Fruit fly (Drosophila melanogaster): ENCODE results near the gene Imp.

The Imp gene

dm6 chrX:10738835-10739371 is 85.2 kb downstream of the Imp start (continued):
- TF ChIP-seq da (GFP tag; optimal IDR thresholded peaks at IDR 0.05) = no peak
- no peak for TF ChIP-seq CG18476 (GFP tag; optimal IDR thresholded peaks at IDR 0.05)
- TF ChIP-seq Rfx (GFP tag; IDR thresholded peaks at IDR 0.05) = no peak; the same call in 1 of the 2 replicates
- TF ChIP-seq D (optimal IDR thresholded peaks at IDR 0.05) = no peak
- peak; percentile 50 for TF ChIP-seq D (GFP tag; optimal IDR thresholded peaks at IDR 0.05)
- TF ChIP-seq run (tag; optimal IDR thresholded peaks at IDR 0.05) = no peak
- no peak for TF ChIP-seq chn (GFP tag; optimal IDR thresholded peaks at IDR 0.05)
- TF ChIP-seq ci (GFP tag; IDR thresholded peaks at IDR 0.05) = peak; percentile 50; the same call in 1 of the 3 replicates
- peak; percentile 49 for TF ChIP-seq lab (GFP tag; optimal IDR thresholded peaks at IDR 0.05)
- no peak for TF ChIP-seq Xbp1 (GFP tag; optimal IDR thresholded peaks at IDR 0.05)
- no peak for TF ChIP-seq Doc3 (GFP tag; IDR thresholded peaks at IDR 0.05; ENCODE audit: partially characterized antibody)
- TF ChIP-seq CG2199 (GFP tag; IDR thresholded peaks at IDR 0.05) = 0 out of 3 replicates have a peak, but pooled peaks have one; percentile 24
- 0 out of 2 replicates have a peak, but pooled peaks have one; percentile 10 for TF ChIP-seq E2f2 (GFP tag; IDR thresholded peaks at IDR 0.05)
- no peak for TF ChIP-seq ham (GFP tag; IDR thresholded peaks at IDR 0.05)
- TF ChIP-seq CG4707 (GFP tag; optimal IDR thresholded peaks at IDR 0.05) = peak; percentile 9
- TF ChIP-seq so (GFP tag; IDR thresholded peaks at IDR 0.05) = peak; percentile 52; the same call in 2 of the 3 replicates
- no peak for TF ChIP-seq CG8281 (tag; optimal IDR thresholded peaks at IDR 0.05)
- TF ChIP-seq CG11504 (tag; optimal IDR thresholded peaks at IDR 0.05) = peak; percentile 12
- no peak for TF ChIP-seq repo (GFP tag; optimal IDR thresholded peaks at IDR 0.05)
- TF ChIP-seq CG17328 (GFP tag; IDR thresholded peaks at IDR 0.05) = no peak
- peak; percentile 17 for TF ChIP-seq CG8290 (GFP tag; optimal IDR thresholded peaks at IDR 0.05)
- peak in 1 of 2 experiments; percentile 30 for TF ChIP-seq CG8290 (tag; optimal IDR thresholded peaks at IDR 0.05)
- no peak for TF ChIP-seq ken (GFP tag; IDR thresholded peaks at IDR 0.05)
- TF ChIP-seq pita (GFP tag; optimal IDR thresholded peaks at IDR 0.05) = no peak
- peak; percentile 73 for TF ChIP-seq CG3838 (GFP tag; optimal IDR thresholded peaks at IDR 0.05)
- TF ChIP-seq vvl (GFP tag; IDR thresholded peaks at IDR 0.05) = peak; percentile 58; the same call in 1 of the 2 replicates
- peak; percentile 13 for TF ChIP-seq bcd (GFP tag; optimal IDR thresholded peaks at IDR 0.05)
- TF ChIP-seq oc (tag; optimal IDR thresholded peaks at IDR 0.05) = peak; percentile 49
- peak; percentile 88 for TF ChIP-seq yki (optimal IDR thresholded peaks at IDR 0.05)
- TF ChIP-seq CG10209 (GFP tag; optimal IDR thresholded peaks at IDR 0.05) = peak; percentile 64
- TF ChIP-seq Drgx (GFP tag; IDR thresholded peaks at IDR 0.05) = 0 out of 2 replicates have a peak, but pooled peaks have one; percentile 33
- TF ChIP-seq Pdp1 (GFP tag; optimal IDR thresholded peaks at IDR 0.05) = peak in 1 of 2 experiments; percentile 99
- no peak for TF ChIP-seq CG1233 (GFP tag; optimal IDR thresholded peaks at IDR 0.05)
- peak in 1 of 2 experiments; percentile 19 for TF ChIP-seq Hr78 (GFP tag; optimal IDR thresholded peaks at IDR 0.05)
- no peak for TF ChIP-seq zfh2 (GFP tag; optimal IDR thresholded peaks at IDR 0.05)
- peak; percentile 36 for TF ChIP-seq Abd-B (GFP tag; optimal IDR thresholded peaks at IDR 0.05)
- TF ChIP-seq CG9727 (GFP tag; optimal IDR thresholded peaks at IDR 0.05) = no peak
- peak; percentile 18 for TF ChIP-seq Vsx1 (GFP tag; optimal IDR thresholded peaks at IDR 0.05)
- TF ChIP-seq CG30431 (GFP tag; optimal IDR thresholded peaks at IDR 0.05) = no peak
- TF ChIP-seq CG1832 (GFP tag; optimal IDR thresholded peaks at IDR 0.05) = peak; percentile 73
- TF ChIP-seq lov (optimal IDR thresholded peaks at IDR 0.05) = no peak
- TF ChIP-seq lov (GFP tag; IDR thresholded peaks at IDR 0.05) = no peak
- TF ChIP-seq CG1603 (tag; optimal IDR thresholded peaks at IDR 0.05) = peak; percentile 11
- TF ChIP-seq CG13287 (GFP tag; IDR thresholded peaks at IDR 0.05; ENCODE audit: partially characterized antibody) = peak; percentile 12; the same call in 1 of the 2 replicates
- peak; percentile 69 for TF ChIP-seq HLHmδ (GFP tag; optimal IDR thresholded peaks at IDR 0.05)
- peak; percentile 57 for TF ChIP-seq kni (GFP tag; optimal IDR thresholded peaks at IDR 0.05)
- TF ChIP-seq CG6654 (GFP tag; optimal IDR thresholded peaks at IDR 0.05) = no peak
- TF ChIP-seq Xrp1 (GFP tag; IDR thresholded peaks at IDR 0.05) = 0 out of 2 replicates have a peak, but pooled peaks have one; percentile 5
- TF ChIP-seq MBD-R2 (GFP tag; IDR thresholded peaks at IDR 0.05) = no peak
- TF ChIP-seq tna (GFP tag; IDR thresholded peaks at IDR 0.05; ENCODE audit: partially characterized antibody) = no peak
